Fruit fly (Drosophila melanogaster) S2 (cell line): ENCODE results near the gene Aps.

ENCODE experiments used
- CG8478 ChIP-seq: fragments of >200 bp; optimal IDR thresholded peaks from 2 replicates; lab custom pipeline; 2018
- CTCF ChIP-seq, 2 experiments: fragments of >200 bp; optimal IDR thresholded peaks; 2 replicates each; lab custom pipeline; 2018

dm6 chr3L:10860042-10860643, 38.8 kb downstream of the Aps start:
- no peak for TF ChIP-seq CG8478 (lab: Kevin White, UChicago)
- no peak for TF ChIP-seq CTCF (optimal IDR thresholded peaks at IDR 0.05; lab: Kevin White, UChicago)
